Worm (Caenorhabditis elegans): ENCODE measurements around the gene F14D7.8.
A peak's percentile ranks its signal among the peaks of the same experiment; 100 is the strongest.

The F14D7.8 gene

DNA sequence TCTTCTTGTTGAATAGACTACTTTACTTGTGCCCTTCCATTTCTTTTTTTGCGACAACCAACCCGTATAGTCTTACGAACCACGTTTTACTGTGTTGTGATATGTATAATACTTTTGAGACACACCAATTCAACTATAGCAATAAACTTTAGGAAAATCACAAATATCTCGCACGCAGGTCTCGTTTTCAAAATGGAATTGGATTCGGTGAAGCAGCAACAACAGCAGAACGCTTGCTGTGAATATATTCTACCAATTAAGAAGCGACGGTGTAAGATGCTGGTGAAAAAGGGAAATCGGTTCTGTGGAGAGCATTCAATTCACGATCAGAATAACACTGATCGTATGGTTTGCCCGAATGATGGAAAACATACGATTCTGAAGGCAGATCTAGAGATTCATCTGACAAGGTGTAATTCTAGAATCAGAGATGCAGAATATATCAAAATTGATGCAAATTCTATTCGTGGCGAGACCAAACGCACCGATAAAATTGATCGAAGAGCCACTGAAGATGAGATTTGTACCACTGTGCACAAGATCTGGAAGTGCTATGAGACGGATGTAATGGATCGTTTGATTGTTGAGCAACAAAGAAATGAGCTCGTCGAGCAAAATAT, 41.8 kb upstream of the F14D7.8 start, which contains the start of gene Y49A3A.3 (continued):
- no peak for TF ChIP-seq madf-8 (GFP tag; conservative IDR thresholded peaks at IDR 0.05)
- TF ChIP-seq atf-7 (tag; optimal IDR thresholded peaks at IDR 0.05), result peak; percentile 84
- no peak for TF ChIP-seq ztf-28 (GFP tag; IDR thresholded peaks at IDR 0.05)
- TF ChIP-seq unc-130 (GFP tag; optimal IDR thresholded peaks at IDR 0.05), result no peak
- no peak for TF ChIP-seq lsy-27 (tag; optimal IDR thresholded peaks at IDR 0.05; ENCODE audit: borderline replicate concordance, insufficient read depth)
- TF ChIP-seq F57A8.1 (GFP tag; optimal IDR thresholded peaks at IDR 0.05), result no peak
- TF ChIP-seq hsf-1 (GFP tag; IDR thresholded peaks at IDR 0.05), result peak; percentile 17; the same call in 1 of the 2 replicates
- peak; percentile 72 for TF ChIP-seq ztf-3 (GFP tag; optimal IDR thresholded peaks at IDR 0.05)
- TF ChIP-seq F23B12.7 (tag; optimal IDR thresholded peaks at IDR 0.05; ENCODE audit: insufficient read depth), result no peak
- TF ChIP-seq egrh-3 (GFP tag; IDR thresholded peaks at IDR 0.05), result no peak
- no peak for TF ChIP-seq rec-8 (tag; optimal IDR thresholded peaks at IDR 0.05)
- TF ChIP-seq sdz-38 (tag; optimal IDR thresholded peaks at IDR 0.05), result no peak
- peak; percentile 23; the same call in 1 of the 2 replicates for TF ChIP-seq hmg-1.2 (GFP tag; IDR thresholded peaks at IDR 0.05)
- TF ChIP-seq mes-4 (tag; optimal IDR thresholded peaks at IDR 0.05), result no peak
- no peak for TF ChIP-seq D2030.7 (GFP tag; IDR thresholded peaks at IDR 0.05)
- TF ChIP-seq sptf-2 (GFP tag; optimal IDR thresholded peaks at IDR 0.05), result no peak
- TF ChIP-seq ets-4 (GFP tag; optimal IDR thresholded peaks at IDR 0.05), result no peak
- no peak for TF ChIP-seq lir-1 (GFP tag; conservative IDR thresholded peaks at IDR 0.05)
- peak; percentile 2 for TF ChIP-seq lsl-1 (GFP tag; optimal IDR thresholded peaks at IDR 0.05)
- TF ChIP-seq dpff-1 (tag; optimal IDR thresholded peaks at IDR 0.05), result peak; percentile 43
- TF ChIP-seq ceh-100 (GFP tag; IDR thresholded peaks at IDR 0.05), result peak; percentile 66
- 0 out of 2 replicates have a peak, but pooled peaks have one; percentile 60 for TF ChIP-seq cebp-2 (GFP tag; IDR thresholded peaks at IDR 0.05)
- peak; percentile 87 for TF ChIP-seq tlf-1 (GFP tag; optimal IDR thresholded peaks at IDR 0.05)
- TF ChIP-seq repo-1 (tag; optimal IDR thresholded peaks at IDR 0.05), result peak; percentile 95
- TF ChIP-seq ama-1 (optimal IDR thresholded peaks at IDR 0.05), result peak; percentile 76
- peak in 1 of 2 experiments; percentile 80 for TF ChIP-seq ama-1 (GFP tag; optimal IDR thresholded peaks at IDR 0.05)
- no peak for TF ChIP-seq rcor-1 (GFP tag; IDR thresholded peaks at IDR 0.05)
- peak; percentile 91 for TF ChIP-seq chd-7 (tag; optimal IDR thresholded peaks at IDR 0.05)
- TF ChIP-seq ztf-25 (GFP tag; IDR thresholded peaks at IDR 0.05), result no peak
- TF ChIP-seq ztf-6 (GFP tag; IDR thresholded peaks at IDR 0.05), result no peak
- TF ChIP-seq let-607 (tag; optimal IDR thresholded peaks at IDR 0.05), result peak; percentile 61 to 71
- no peak for TF ChIP-seq hlh-26 (GFP tag; conservative IDR thresholded peaks at IDR 0.05)
- TF ChIP-seq F55B11.4 (tag; optimal IDR thresholded peaks at IDR 0.05; ENCODE audit: borderline replicate concordance, insufficient read depth), result no peak

- TF ChIP-seq pha-4 (tag; optimal IDR thresholded peaks at IDR 0.05) (no peak), egl-18 (GFP tag; IDR thresholded peaks at IDR 0.05) (0 out of 2 replicates have a peak, but pooled peaks have one; percentile 13), F57A8.1 (GFP tag; optimal IDR thresholded peaks at IDR 0.05) (no peak), lsy-27 (tag; optimal IDR thresholded peaks at IDR 0.05; ENCODE audit: borderline replicate concordance, insufficient read depth) (no peak), nfya-1 (tag; optimal IDR thresholded peaks at IDR 0.05; ENCODE audit: borderline replicate concordance, insufficient read depth) (no peak), hmg-1.2 (GFP tag; IDR thresholded peaks at IDR 0.05) (no peak), cebp-1 (GFP tag; IDR thresholded peaks at IDR 0.05) (no peak), cebp-1 (tag; optimal IDR thresholded peaks at IDR 0.05) (no peak), lin-40 (tag; optimal IDR thresholded peaks at IDR 0.05) (no peak), dpff-1 (tag; optimal IDR thresholded peaks at IDR 0.05) (peak; percentile 27), ztf-6 (GFP tag; IDR thresholded peaks at IDR 0.05) (no peak), zfh-2 (GFP tag; conservative IDR thresholded peaks at IDR 0.05) (peak; percentile 49; the same call in 1 of the 2 replicates), nfyb-1 (GFP tag; IDR thresholded peaks at IDR 0.05) (0 out of 2 replicates have a peak, but pooled peaks have one; percentile 23), snpc-3.4 (tag; optimal IDR thresholded peaks at IDR 0.05) (no peak), dox-1 (GFP tag; IDR thresholded peaks at IDR 0.05) (0 out of 2 replicates have a peak, but pooled peaks have one; percentile 11), madf-3 (GFP tag; IDR thresholded peaks at IDR 0.05) (peak; percentile 27; the same call in 1 of the 2 replicates), rpc-1 (optimal IDR thresholded peaks at IDR 0.05) (no peak), rpc-1 (tag; optimal IDR thresholded peaks at IDR 0.05) (no peak), chd-7 (tag; optimal IDR thresholded peaks at IDR 0.05) (no peak), nhr-90 (tag; optimal IDR thresholded peaks at IDR 0.05) (no peak), let-607 (tag; optimal IDR thresholded peaks at IDR 0.05) (peak in 1 of 2 experiments; percentile 9)
Measured at ce11 chrV:14352032-14352431, 39.4 kb upstream of the F14D7.8 start.

Measured in whole organism, young adult.